Fruit fly (Drosophila melanogaster) whole organism, embryonic: ENCODE measurements around the gene eas.

Source experiments
- Atf3 ChIP-seq: fragments of 200-800 bp; sonication (Bioruptor generic); optimal IDR thresholded peaks from 3 replicates; lab custom pipeline; 2016; ENCODE audit warnings: missing biosample characterization, missing genetic modification characterization
- Bdp1 ChIP-seq: fragments of 200-800 bp; sonication (Bioruptor generic); optimal IDR thresholded peaks from 3 replicates; lab custom pipeline; 2016; ENCODE audit warnings: missing biosample characterization, missing genetic modification characterization
- CG10267 ChIP-seq: fragments of 200-800 bp; sonication (Bioruptor generic); optimal IDR thresholded peaks from 2 replicates; lab custom pipeline; 2018; ENCODE audit warnings: missing biosample characterization, mild to moderate bottlenecking, missing genetic modification characterization, moderate library complexity
- CG10366 ChIP-seq: fragments of 200-800 bp; sonication (Bioruptor generic); IDR thresholded peaks from 2 replicates; pipeline ENCODE4 v1.3.6; 2022; ENCODE audit warnings: missing biosample characterization, missing genetic modification characterization
- CG10979 ChIP-seq: fragments of 200-800 bp; sonication (Bioruptor generic); optimal IDR thresholded peaks from 2 replicates; lab custom pipeline; 2018; ENCODE audit warnings: missing biosample characterization, mild to moderate bottlenecking, missing genetic modification characterization, moderate library complexity
- CG14441 ChIP-seq: fragments of 200-800 bp; sonication (Bioruptor generic); IDR thresholded peaks from 2 replicates; pipeline ENCODE4 v1.3.6; 2022; ENCODE audit warnings: missing biosample characterization, missing genetic modification characterization
- CG17802 ChIP-seq: fragments of 200-800 bp; sonication (Bioruptor generic); optimal IDR thresholded peaks from 2 replicates; lab custom pipeline; 2018; ENCODE audit warnings: missing biosample characterization, mild to moderate bottlenecking, missing genetic modification characterization, moderate library complexity
- CG17829 ChIP-seq: fragments of 200-800 bp; optimal IDR thresholded peaks from 2 replicates; lab custom pipeline; 2019; ENCODE audit warnings: missing biosample characterization, mild to moderate bottlenecking, missing genetic modification characterization, moderate library complexity
- CG3407 ChIP-seq: fragments of 200-800 bp; sonication (Bioruptor generic); optimal IDR thresholded peaks from 2 replicates; lab custom pipeline; 2018; ENCODE audit warnings: missing biosample characterization, mild to moderate bottlenecking, missing genetic modification characterization
- CG34224 ChIP-seq: fragments of 200-800 bp; sonication (Bioruptor generic); IDR thresholded peaks from 3 replicates; pipeline ENCODE4 v1.3.6; 2022; ENCODE audit warnings: missing biosample characterization, missing genetic modification characterization; ENCODE audit not compliant: partially characterized antibody
- CG34422 ChIP-seq: fragments of 200-800 bp; sonication (Bioruptor generic); IDR thresholded peaks from 3 replicates; pipeline ENCODE4 v1.3.6; 2022; ENCODE audit warnings: missing biosample characterization, missing genetic modification characterization
- CG4328 ChIP-seq: fragments of 200-800 bp; sonication (Bioruptor generic); optimal IDR thresholded peaks from 3 replicates; lab custom pipeline; 2017; ENCODE audit warnings: missing biosample characterization, missing genetic modification reagents, missing genetic modification characterization
- CG6175 ChIP-seq: fragments of 200-800 bp; sonication (Bioruptor generic); IDR thresholded peaks from 3 replicates; pipeline ENCODE4 v1.3.6; 2022; ENCODE audit warnings: missing biosample characterization, missing genetic modification characterization
- CG6813 ChIP-seq: fragments of 200-800 bp; sonication (Bioruptor generic); optimal IDR thresholded peaks from 2 replicates; lab custom pipeline; 2017; ENCODE audit warnings: missing biosample characterization, missing genetic modification characterization, mild to moderate bottlenecking, moderate library complexity, missing genetic modification reagents
- CG8765 ChIP-seq: fragments of 200-800 bp; sonication (Bioruptor generic); IDR thresholded peaks from 2 replicates; pipeline ENCODE4 v1.3.6; 2022; ENCODE audit warnings: missing biosample characterization, missing genetic modification characterization
- CG9215 ChIP-seq: fragments of 200-800 bp; sonication (Bioruptor generic); IDR thresholded peaks from 2 replicates; pipeline ENCODE4 v1.3.6; 2022; ENCODE audit warnings: missing biosample characterization, missing genetic modification characterization
- CG9876 ChIP-seq: fragments of 200-800 bp; sonication (Bioruptor generic); optimal IDR thresholded peaks from 2 replicates; lab custom pipeline; 2016; ENCODE audit warnings: missing biosample characterization, missing genetic modification characterization
- Chrac-16 ChIP-seq: fragments of 200-800 bp; sonication (Bioruptor generic); optimal IDR thresholded peaks from 3 replicates; lab custom pipeline; 2016; ENCODE audit warnings: missing biosample characterization, missing genetic modification characterization
- CoRest ChIP-seq: fragments of 200-800 bp; sonication (Bioruptor generic); optimal IDR thresholded peaks from 3 replicates; lab custom pipeline; 2018; ENCODE audit warnings: missing biosample characterization, mild to moderate bottlenecking, missing genetic modification characterization, moderate library complexity
- Drgx ChIP-seq: fragments of 200-800 bp; sonication (Bioruptor generic); IDR thresholded peaks from 2 replicates; pipeline ENCODE4 v1.3.6; 2022; ENCODE audit warnings: missing biosample characterization, missing genetic modification characterization
- ERR ChIP-seq: fragments of 200-800 bp; sonication (Bioruptor generic); optimal IDR thresholded peaks from 2 replicates; lab custom pipeline; 2016; ENCODE audit warnings: missing biosample characterization, missing genetic modification characterization
- H2.0 ChIP-seq: fragments of 200-800 bp; sonication (Bioruptor generic); IDR thresholded peaks from 2 replicates; pipeline ENCODE4 v1.3.6; 2022; ENCODE audit warnings: missing biosample characterization, missing genetic modification characterization
- Jarid2 ChIP-seq: fragments of 200-800 bp; sonication (Bioruptor generic); optimal IDR thresholded peaks from 3 replicates; lab custom pipeline; 2017; ENCODE audit warnings: mild to moderate bottlenecking, missing biosample characterization, missing genetic modification reagents, missing genetic modification characterization
- Lim3 ChIP-seq: fragments of 200-800 bp; sonication (Bioruptor generic); IDR thresholded peaks from 2 replicates; pipeline ENCODE4 v1.3.6; 2022; ENCODE audit warnings: missing biosample characterization, missing genetic modification characterization
- Mad ChIP-seq: fragments of 200-800 bp; sonication (Bioruptor generic); optimal IDR thresholded peaks from 2 replicates; lab custom pipeline; 2016; ENCODE audit warnings: missing biosample characterization, missing genetic modification characterization
- Mrtf ChIP-seq: fragments of 200-800 bp; sonication (Bioruptor generic); IDR thresholded peaks from 3 replicates; pipeline ENCODE4 v1.3.6; 2022; ENCODE audit warnings: missing biosample characterization, missing genetic modification characterization
- Pdp1 ChIP-seq, 2 experiments: fragments of 200-800 bp; sonication (Bioruptor generic); optimal IDR thresholded peaks; 3 replicates each; lab custom pipeline; 2016; ENCODE audit warnings: missing biosample characterization in 2 of 2, missing genetic modification characterization in 2 of 2, mild to moderate bottlenecking in 1 of 2, moderate library complexity in 1 of 2
- Poxn ChIP-seq: fragments of 200-800 bp; sonication (Bioruptor generic); IDR thresholded peaks from 2 replicates; pipeline ENCODE4 v1.3.6; 2022; ENCODE audit warnings: missing biosample characterization, missing genetic modification characterization
- Ptx1 ChIP-seq: fragments of 200-800 bp; sonication (Bioruptor generic); IDR thresholded peaks from 2 replicates; pipeline ENCODE4 v1.3.6; 2022; ENCODE audit warnings: missing biosample characterization, missing genetic modification characterization
- Side ChIP-seq: fragments of 200-800 bp; sonication (Bioruptor generic); optimal IDR thresholded peaks from 2 replicates; lab custom pipeline; 2016; ENCODE audit warnings: missing biosample characterization, missing genetic modification characterization
- ap ChIP-seq: fragments of 200-800 bp; sonication (Bioruptor generic); IDR thresholded peaks from 2 replicates; pipeline ENCODE4 v1.3.6; 2022; ENCODE audit warnings: missing biosample characterization, missing genetic modification characterization
- ara ChIP-seq: fragments of 200-800 bp; sonication (Bioruptor generic); IDR thresholded peaks from 2 replicates; pipeline ENCODE4 v1.3.6; 2022; ENCODE audit warnings: missing biosample characterization, missing genetic modification characterization
- bowl ChIP-seq: fragments of 200-800 bp; sonication (Bioruptor generic); IDR thresholded peaks from 2 replicates; pipeline ENCODE4 v1.3.6; 2022; ENCODE audit warnings: missing biosample characterization, missing genetic modification characterization
- br ChIP-seq: fragments of >200 bp; optimal IDR thresholded peaks from 2 replicates; lab custom pipeline; 2017
- bsh ChIP-seq, 2 experiments: fragments of 200-800 bp; sonication (Bioruptor generic); optimal IDR thresholded peaks; 2 replicates each; lab custom pipeline; 2017 to 2018; ENCODE audit warnings: mild to moderate bottlenecking in 2 of 2, missing biosample characterization in 2 of 2, missing genetic modification characterization in 2 of 2, moderate library complexity in 1 of 2
- da ChIP-seq: fragments of 200-800 bp; sonication (Bioruptor generic); optimal IDR thresholded peaks from 2 replicates; lab custom pipeline; 2016; ENCODE audit warnings: missing biosample characterization, missing genetic modification characterization
- dmrt99B ChIP-seq: fragments of 200-800 bp; sonication (Bioruptor generic); optimal IDR thresholded peaks from 2 replicates; lab custom pipeline; 2018; ENCODE audit warnings: missing biosample characterization, mild to moderate bottlenecking, missing genetic modification characterization, moderate library complexity
- exex ChIP-seq: fragments of 200-800 bp; sonication (Bioruptor generic); optimal IDR thresholded peaks from 4 replicates; lab custom pipeline; 2018; ENCODE audit warnings: missing biosample characterization, mild to moderate bottlenecking, missing genetic modification characterization, moderate library complexity
- eyg ChIP-seq: fragments of 200-800 bp; sonication (Bioruptor generic); optimal IDR thresholded peaks from 3 replicates; lab custom pipeline; 2016; ENCODE audit warnings: missing biosample characterization, missing genetic modification characterization
- fd96Cb ChIP-seq: fragments of 200-800 bp; sonication (Bioruptor generic); optimal IDR thresholded peaks from 2 replicates; lab custom pipeline; 2018; ENCODE audit warnings: missing biosample characterization, mild to moderate bottlenecking, missing genetic modification characterization, moderate library complexity
- grau ChIP-seq: fragments of 200-800 bp; optimal IDR thresholded peaks from 3 replicates; lab custom pipeline; 2019; ENCODE audit warnings: missing biosample characterization, mild to moderate bottlenecking, missing genetic modification characterization, moderate library complexity
- gsb ChIP-seq: fragments of 200-800 bp; sonication (Bioruptor generic); IDR thresholded peaks from 2 replicates; pipeline ENCODE4 v1.3.6; 2022; ENCODE audit warnings: missing biosample characterization, missing genetic modification characterization
- ham ChIP-seq: fragments of 200-800 bp; sonication (Bioruptor generic); IDR thresholded peaks from 2 replicates; pipeline ENCODE4 v1.3.6; 2022; ENCODE audit warnings: missing biosample characterization, missing genetic modification characterization
- mirr ChIP-seq: fragments of 200-800 bp; sonication (Bioruptor generic); optimal IDR thresholded peaks from 3 replicates; lab custom pipeline; 2018; ENCODE audit warnings: missing biosample characterization, mild to moderate bottlenecking, missing genetic modification characterization
- nerfin-2 ChIP-seq: fragments of 200-800 bp; sonication (Bioruptor generic); IDR thresholded peaks from 2 replicates; pipeline ENCODE4 v1.3.6; 2022; ENCODE audit warnings: missing biosample characterization, missing genetic modification characterization; ENCODE audit not compliant: partially characterized antibody
- nmo ChIP-seq: fragments of 200-800 bp; sonication (Bioruptor generic); optimal IDR thresholded peaks from 2 replicates; lab custom pipeline; 2018; ENCODE audit warnings: missing biosample characterization, mild to moderate bottlenecking, missing genetic modification characterization, moderate library complexity
- salm ChIP-seq: fragments of 200-800 bp; sonication (Bioruptor generic); optimal IDR thresholded peaks from 2 replicates; lab custom pipeline; 2018; ENCODE audit warnings: missing biosample characterization, mild to moderate bottlenecking, missing genetic modification characterization
- sens ChIP-seq: fragments of 200-800 bp; sonication (Bioruptor generic); peaks from one replicate; lab custom pipeline; 2016; ENCODE audit warnings: missing biosample characterization, missing genetic modification characterization
- so ChIP-seq: fragments of 200-800 bp; sonication (Bioruptor generic); IDR thresholded peaks from 3 replicates; pipeline ENCODE4 v1.3.6; 2022; ENCODE audit warnings: missing biosample characterization, missing genetic modification characterization
- sob ChIP-seq: fragments of 200-800 bp; sonication (Bioruptor generic); IDR thresholded peaks from 2 replicates; pipeline ENCODE4 v1.3.6; 2022; ENCODE audit warnings: missing biosample characterization, missing genetic modification characterization
- ssp ChIP-seq: fragments of 200-800 bp; sonication (Bioruptor generic); IDR thresholded peaks from 2 replicates; pipeline ENCODE4 v1.3.6; 2022; ENCODE audit warnings: missing biosample characterization, missing genetic modification characterization
- unpg ChIP-seq: fragments of 200-800 bp; sonication (Bioruptor generic); optimal IDR thresholded peaks from 3 replicates; lab custom pipeline; 2018; ENCODE audit warnings: missing biosample characterization, mild to moderate bottlenecking, missing genetic modification characterization, moderate library complexity
- zf30C ChIP-seq: fragments of 200-800 bp; sonication (Bioruptor generic); optimal IDR thresholded peaks from 3 replicates; lab custom pipeline; 2018; ENCODE audit warnings: missing biosample characterization, mild to moderate bottlenecking, missing genetic modification characterization

Gene eas

DNA sequence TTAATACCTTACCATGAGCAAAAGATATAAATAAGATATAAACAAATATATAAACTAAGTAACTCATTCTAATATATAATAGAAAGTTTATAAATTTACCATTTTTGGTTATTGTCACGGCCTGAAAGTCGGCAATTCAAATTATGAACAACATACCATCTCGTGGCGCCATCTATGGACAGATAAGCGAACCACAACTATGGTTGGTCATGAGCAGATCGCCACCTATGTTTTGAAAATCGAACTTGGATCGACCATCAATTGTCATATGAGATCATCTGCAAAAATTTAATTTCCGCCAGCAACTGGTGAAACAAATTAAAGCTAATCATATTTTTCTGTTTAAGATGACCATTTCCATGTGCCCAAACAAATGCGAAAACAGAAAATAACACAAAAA, 33.4 kb upstream of the eas start (continued):
- peak; percentile 19 for TF ChIP-seq grau (tag; lab: Kevin White, UChicago)
- no peak for TF ChIP-seq CG10366
- no peak for TF ChIP-seq br (lab: Kevin White, UChicago)
- TF ChIP-seq bsh (GFP tag; optimal IDR thresholded peaks at IDR 0.05; lab: Kevin White, UChicago) = peak in 1 of 2 experiments; percentile 21
- TF ChIP-seq Drgx (GFP tag; lab: Robert Waterston, UW) = no peak
- TF ChIP-seq ssp (GFP tag; lab: Robert Waterston, UW) = no peak
- no peak for TF ChIP-seq Mrtf (GFP tag; lab: Robert Waterston, UW)
- TF ChIP-seq CG9876 = no peak
- TF ChIP-seq salm (tag; lab: Kevin White, UChicago) = no peak
- no peak for TF ChIP-seq CG14441 (GFP tag; lab: Robert Waterston, UW)
- no peak for TF ChIP-seq zf30C (GFP tag; lab: Kevin White, UChicago)
- TF ChIP-seq Poxn (GFP tag; lab: Robert Waterston, UW) = no peak
- no peak for TF ChIP-seq eyg (GFP tag; lab: Kevin White, UChicago)
- TF ChIP-seq Jarid2 = no peak
- no peak for TF ChIP-seq CG6175 (GFP tag; lab: Robert Waterston, UW)
- no peak for TF ChIP-seq H2.0 (GFP tag; lab: Robert Waterston, UW)
- no peak for TF ChIP-seq sens (GFP tag; lab: Kevin White, UChicago)
- peak; percentile 29 for TF ChIP-seq unpg (GFP tag; lab: Kevin White, UChicago)
- no peak for TF ChIP-seq da (GFP tag; lab: Kevin White, UChicago)
- peak; percentile 0 for TF ChIP-seq nmo (GFP tag; lab: Kevin White, UChicago)
- TF ChIP-seq gsb (GFP tag; lab: Robert Waterston, UW) = no peak
- TF ChIP-seq CG6813 (GFP tag; lab: Kevin White, UChicago) = no peak
- TF ChIP-seq CG10267 = peak; percentile 14
- peak; percentile 43 for TF ChIP-seq CG17829
- no peak for TF ChIP-seq Side (GFP tag; lab: Kevin White, UChicago)
- TF ChIP-seq sob = peak; percentile 26; the same call in 1 of the 2 replicates
- no peak for TF ChIP-seq ham
- peak; percentile 100 for TF ChIP-seq CG10979 (tag; lab: Kevin White, UChicago)
- TF ChIP-seq ara (GFP tag; lab: Robert Waterston, UW) = no peak

DNA sequence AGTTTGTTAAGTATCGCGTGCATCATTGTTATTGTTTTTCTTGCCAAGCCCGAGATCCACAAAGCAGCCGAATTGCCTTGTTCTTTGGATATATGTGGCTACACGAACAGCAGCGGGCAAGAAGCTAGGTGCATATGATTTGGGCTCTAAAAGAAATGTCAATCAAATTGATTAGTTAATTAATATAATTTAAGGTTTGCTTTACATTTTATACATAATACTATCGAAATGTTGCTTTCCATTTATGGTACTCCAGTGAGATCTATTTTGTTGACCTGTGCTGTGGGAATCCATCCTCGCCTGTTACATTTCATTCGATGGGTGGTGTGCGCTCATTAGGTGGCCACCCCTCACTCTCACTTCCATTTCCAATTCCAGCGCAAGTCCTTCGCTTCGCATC, 14.7 kb upstream of the eas start:
- TF ChIP-seq Lim3 (GFP tag; lab: Robert Waterston, UW) (peak; percentile 45; the same call in 1 of the 2 replicates), CG8765 (GFP tag; lab: Robert Waterston, UW) (peak; percentile 76), CG17802 (tag; lab: Kevin White, UChicago) (peak; percentile 43), CoRest (tag; lab: Kevin White, UChicago) (peak; percentile 76), fd96Cb (tag; lab: Kevin White, UChicago) (peak; percentile 78), ERR (no peak), CG34422 (GFP tag; lab: Robert Waterston, UW) (peak; percentile 83), exex (tag; lab: Kevin White, UChicago) (peak; percentile 25), so (GFP tag; lab: Robert Waterston, UW) (peak; percentile 70; the same call in 1 of the 3 replicates), bowl (GFP tag; lab: Robert Waterston, UW) (peak; percentile 74; the same call in 1 of the 2 replicates), Chrac-16 (GFP tag; lab: Kevin White, UChicago) (peak; percentile 70), CG9215 (GFP tag; lab: Robert Waterston, UW) (peak; percentile 60), CG3407 (GFP tag; lab: Kevin White, UChicago) (peak; percentile 42), nerfin-2 (no peak), Atf3 (GFP tag; lab: Kevin White, UChicago) (peak; percentile 48), Bdp1 (GFP tag; lab: Kevin White, UChicago) (peak; percentile 6), mirr (GFP tag; lab: Kevin White, UChicago) (peak; percentile 35), ap (peak; percentile 66; the same call in 1 of the 2 replicates), Pdp1 (GFP tag; optimal IDR thresholded peaks at IDR 0.05; lab: Kevin White, UChicago) (peak; percentile 63 to 69), Ptx1 (GFP tag; lab: Robert Waterston, UW) (peak; percentile 81), dmrt99B (peak; percentile 84), CG34224 (GFP tag; lab: Robert Waterston, UW) (no peak), CG4328 (GFP tag; lab: Kevin White, UChicago) (peak; percentile 1), Mad (GFP tag; lab: Kevin White, UChicago) (peak; percentile 37)
